Fruit fly (Drosophila melanogaster) whole organism, embryonic: ENCODE measurements around the gene Vm34Ca.

Experiments
- Adf1 ChIP-seq: fragments of 200-800 bp; sonication (Bioruptor generic); IDR thresholded peaks from 2 replicates; pipeline ENCODE4 v1.3.6; 2022; ENCODE audit warnings: missing biosample characterization, missing genetic modification characterization
- Antp ChIP-seq: fragments of 200-800 bp; sonication (Bioruptor generic); optimal IDR thresholded peaks from 3 replicates; lab custom pipeline; 2016; ENCODE audit warnings: missing biosample characterization, missing genetic modification characterization
- CG10274 ChIP-seq: fragments of 200-800 bp; sonication (Bioruptor generic); optimal IDR thresholded peaks from 3 replicates; lab custom pipeline; 2017; ENCODE audit warnings: missing biosample characterization, mild to moderate bottlenecking, missing genetic modification characterization
- CG10462 ChIP-seq: fragments of 200-800 bp; sonication (Bioruptor generic); optimal IDR thresholded peaks from 2 replicates; lab custom pipeline; 2016; ENCODE audit warnings: missing biosample characterization, missing genetic modification characterization
- CG11247 ChIP-seq: fragments of 200-800 bp; sonication (Bioruptor generic); IDR thresholded peaks from 2 replicates; pipeline ENCODE4 v1.3.6; 2022; ENCODE audit warnings: missing biosample characterization, missing genetic modification characterization
- CG11456 ChIP-seq: fragments of 200-800 bp; sonication (Bioruptor generic); IDR thresholded peaks from 3 replicates; pipeline ENCODE4 v1.3.6; 2022; ENCODE audit warnings: missing biosample characterization, missing genetic modification characterization
- CG12104 ChIP-seq: fragments of 200-800 bp; sonication (Bioruptor generic); optimal IDR thresholded peaks from 3 replicates; lab custom pipeline; 2016; ENCODE audit warnings: missing biosample characterization, missing genetic modification characterization
- CG12236 ChIP-seq: fragments of 200-800 bp; sonication (Bioruptor generic); optimal IDR thresholded peaks from 2 replicates; lab custom pipeline; 2016; ENCODE audit warnings: missing biosample characterization, missing genetic modification characterization
- CG14050 ChIP-seq: fragments of 200-800 bp; sonication (Bioruptor generic); IDR thresholded peaks from 3 replicates; pipeline ENCODE4 v1.3.6; 2022; ENCODE audit warnings: missing biosample characterization, missing genetic modification characterization
- CG16779 ChIP-seq: fragments of 200-800 bp; sonication (Bioruptor generic); IDR thresholded peaks from 2 replicates; pipeline ENCODE4 v1.3.6; 2022; ENCODE audit warnings: missing biosample characterization, missing genetic modification characterization
- CG17385 ChIP-seq: fragments of 200-800 bp; sonication (Bioruptor generic); optimal IDR thresholded peaks from 3 replicates; lab custom pipeline; 2018; ENCODE audit warnings: missing biosample characterization, mild to moderate bottlenecking, missing genetic modification characterization
- CG17568 ChIP-seq: fragments of 200-800 bp; sonication (Bioruptor generic); optimal IDR thresholded peaks from 2 replicates; lab custom pipeline; 2018; ENCODE audit warnings: missing biosample characterization, mild to moderate bottlenecking, missing genetic modification characterization, moderate library complexity
- CG18619 ChIP-seq: fragments of 200-800 bp; sonication (Bioruptor generic); optimal IDR thresholded peaks from 3 replicates; lab custom pipeline; 2017; ENCODE audit warnings: missing biosample characterization, mild to moderate bottlenecking, missing genetic modification characterization
- CG2199 ChIP-seq: fragments of 200-800 bp; sonication (Bioruptor generic); IDR thresholded peaks from 3 replicates; pipeline ENCODE4 v1.3.6; 2022; ENCODE audit warnings: missing biosample characterization, missing genetic modification characterization
- CG2875 ChIP-seq: fragments of 200-800 bp; sonication (Bioruptor generic); optimal IDR thresholded peaks from 2 replicates; lab custom pipeline; 2017; ENCODE audit warnings: missing biosample characterization, mild to moderate bottlenecking, missing genetic modification characterization, missing genetic modification reagents
- CG30020 ChIP-seq: fragments of 200-800 bp; optimal IDR thresholded peaks from 2 replicates; lab custom pipeline; 2019; ENCODE audit warnings: missing biosample characterization, mild to moderate bottlenecking, missing genetic modification characterization, moderate library complexity
- CG30431 ChIP-seq: fragments of 200-800 bp; sonication (Bioruptor generic); optimal IDR thresholded peaks from 2 replicates; lab custom pipeline; 2017; ENCODE audit warnings: missing biosample characterization, missing genetic modification characterization
- CG5245 ChIP-seq: fragments of 200-800 bp; sonication (Bioruptor generic); optimal IDR thresholded peaks from 3 replicates; lab custom pipeline; 2016; ENCODE audit warnings: missing biosample characterization, missing genetic modification characterization
- D ChIP-seq, 2 experiments: fragments of 200-800 bp in 1 of 2; fragments of >200 bp in 1 of 2; sonication (Bioruptor generic) in 1 of 2; optimal IDR thresholded peaks; 2 replicates in 1 of 2; 3 replicates in 1 of 2; lab custom pipeline; 2017; ENCODE audit warnings: mild to moderate bottlenecking in 1 of 2, missing biosample characterization in 1 of 2, missing genetic modification characterization in 1 of 2, missing genetic modification reagents in 1 of 2
- Ets65A ChIP-seq: fragments of 200-800 bp; sonication (Bioruptor generic); peaks from one replicate; lab custom pipeline; 2016; ENCODE audit warnings: missing biosample characterization, missing genetic modification characterization
- Fer1 ChIP-seq: fragments of 200-800 bp; sonication (Bioruptor generic); optimal IDR thresholded peaks from 2 replicates; lab custom pipeline; 2017; ENCODE audit warnings: missing biosample characterization, mild to moderate bottlenecking, missing genetic modification characterization
- Fer3 ChIP-seq: fragments of 200-800 bp; sonication (Bioruptor generic); optimal IDR thresholded peaks from 2 replicates; lab custom pipeline; 2018; ENCODE audit warnings: missing biosample characterization, mild to moderate bottlenecking, missing genetic modification characterization, moderate library complexity
- Hsf ChIP-seq: fragments of 200-800 bp; sonication (Bioruptor generic); optimal IDR thresholded peaks from 3 replicates; lab custom pipeline; 2016; ENCODE audit warnings: missing biosample characterization, missing genetic modification characterization
- MTF-1 ChIP-seq: fragments of 200-800 bp; sonication (Bioruptor generic); optimal IDR thresholded peaks from 2 replicates; lab custom pipeline; 2018; ENCODE audit warnings: missing biosample characterization, mild to moderate bottlenecking, missing genetic modification characterization, borderline replicate concordance
- Max ChIP-seq: fragments of 200-800 bp; sonication (Bioruptor generic); optimal IDR thresholded peaks from 2 replicates; lab custom pipeline; 2016; ENCODE audit warnings: missing biosample characterization, mild to moderate bottlenecking, missing genetic modification characterization
- Mrtf ChIP-seq: fragments of 200-800 bp; sonication (Bioruptor generic); IDR thresholded peaks from 3 replicates; pipeline ENCODE4 v1.3.6; 2022; ENCODE audit warnings: missing biosample characterization, missing genetic modification characterization
- NC2α ChIP-seq: fragments of 200-800 bp; sonication (Bioruptor generic); optimal IDR thresholded peaks from 2 replicates; lab custom pipeline; 2016; ENCODE audit warnings: missing biosample characterization, missing genetic modification characterization
- Pdp1 ChIP-seq, 2 experiments: fragments of 200-800 bp; sonication (Bioruptor generic); optimal IDR thresholded peaks; 3 replicates each; lab custom pipeline; 2016; ENCODE audit warnings: missing biosample characterization in 2 of 2, missing genetic modification characterization in 2 of 2, mild to moderate bottlenecking in 1 of 2, moderate library complexity in 1 of 2
- Sox102F ChIP-seq: fragments of 200-800 bp; sonication (Bioruptor generic); optimal IDR thresholded peaks from 2 replicates; lab custom pipeline; 2018; ENCODE audit warnings: missing biosample characterization, mild to moderate bottlenecking, missing genetic modification characterization, moderate library complexity
- Spps ChIP-seq: fragments of 200-800 bp; sonication (Bioruptor generic); optimal IDR thresholded peaks from 2 replicates; lab custom pipeline; 2018; ENCODE audit warnings: missing biosample characterization, mild to moderate bottlenecking, missing genetic modification characterization
- Xrp1 ChIP-seq: fragments of 200-800 bp; sonication (Bioruptor generic); IDR thresholded peaks from 2 replicates; pipeline ENCODE4 v1.3.6; 2022; ENCODE audit warnings: missing biosample characterization, missing genetic modification characterization
- ara ChIP-seq: fragments of 200-800 bp; sonication (Bioruptor generic); IDR thresholded peaks from 2 replicates; pipeline ENCODE4 v1.3.6; 2022; ENCODE audit warnings: missing biosample characterization, missing genetic modification characterization
- bab2 ChIP-seq: fragments of 200-800 bp; sonication (Bioruptor generic); optimal IDR thresholded peaks from 2 replicates; lab custom pipeline; 2016; ENCODE audit warnings: missing biosample characterization, missing genetic modification characterization
- bowl ChIP-seq: fragments of 200-800 bp; sonication (Bioruptor generic); IDR thresholded peaks from 2 replicates; pipeline ENCODE4 v1.3.6; 2022; ENCODE audit warnings: missing biosample characterization, missing genetic modification characterization
- caup ChIP-seq: fragments of 200-800 bp; sonication (Bioruptor generic); optimal IDR thresholded peaks from 3 replicates; lab custom pipeline; 2017; ENCODE audit warnings: missing biosample characterization, mild to moderate bottlenecking, missing genetic modification characterization, moderate library complexity; ENCODE audit not compliant: severe bottlenecking
- corto ChIP-seq: fragments of 200-800 bp; sonication (Bioruptor generic); optimal IDR thresholded peaks from 2 replicates; lab custom pipeline; 2016; ENCODE audit warnings: missing biosample characterization, mild to moderate bottlenecking, missing genetic modification characterization, moderate library complexity
- dimm ChIP-seq: fragments of 200-800 bp; sonication (Bioruptor generic); IDR thresholded peaks from 2 replicates; pipeline ENCODE4 v1.3.6; 2022; ENCODE audit warnings: missing biosample characterization, missing genetic modification characterization
- disco-r ChIP-seq: fragments of 200-800 bp; sonication (Bioruptor generic); optimal IDR thresholded peaks from 2 replicates; lab custom pipeline; 2016; ENCODE audit warnings: missing biosample characterization, missing genetic modification characterization
- dm ChIP-seq: fragments of 200-800 bp; sonication (Bioruptor generic); optimal IDR thresholded peaks from 3 replicates; lab custom pipeline; 2016; ENCODE audit warnings: missing biosample characterization, missing genetic modification characterization
- fru ChIP-seq: fragments of >200 bp; optimal IDR thresholded peaks from 2 replicates; lab custom pipeline; 2017
- lab ChIP-seq: fragments of 200-800 bp; sonication (Bioruptor generic); optimal IDR thresholded peaks from 3 replicates; lab custom pipeline; 2017; ENCODE audit warnings: missing biosample characterization, missing genetic modification characterization, mild to moderate bottlenecking, moderate library complexity, missing genetic modification reagents
- lov ChIP-seq, 2 experiments: fragments of 200-800 bp in 1 of 2; fragments of >200 bp in 1 of 2; sonication (Bioruptor generic) in 1 of 2; IDR thresholded peaks in 1 of 2; optimal IDR thresholded peaks in 1 of 2; 2 replicates in 1 of 2; 3 replicates in 1 of 2; pipeline versions ENCODE4 v1.3.6 to Lab custom; 2017 to 2022; ENCODE audit warnings: missing biosample characterization in 1 of 2, missing genetic modification characterization in 1 of 2
- nau ChIP-seq: fragments of 200-800 bp; sonication (Bioruptor generic); optimal IDR thresholded peaks from 3 replicates; lab custom pipeline; 2017; ENCODE audit warnings: missing biosample characterization, mild to moderate bottlenecking, missing genetic modification characterization, missing genetic modification reagents
- nmo ChIP-seq: fragments of 200-800 bp; sonication (Bioruptor generic); optimal IDR thresholded peaks from 2 replicates; lab custom pipeline; 2018; ENCODE audit warnings: missing biosample characterization, mild to moderate bottlenecking, missing genetic modification characterization, moderate library complexity
- org-1 ChIP-seq: fragments of 200-800 bp; sonication (Bioruptor generic); optimal IDR thresholded peaks from 2 replicates; lab custom pipeline; 2017; ENCODE audit warnings: missing biosample characterization, missing genetic modification characterization
- slp2 ChIP-seq: fragments of 200-800 bp; sonication (Bioruptor generic); optimal IDR thresholded peaks from 2 replicates; lab custom pipeline; 2016; ENCODE audit warnings: missing biosample characterization, missing genetic modification characterization
- so ChIP-seq: fragments of 200-800 bp; sonication (Bioruptor generic); IDR thresholded peaks from 3 replicates; pipeline ENCODE4 v1.3.6; 2022; ENCODE audit warnings: missing biosample characterization, missing genetic modification characterization
- ssp ChIP-seq: fragments of 200-800 bp; sonication (Bioruptor generic); IDR thresholded peaks from 2 replicates; pipeline ENCODE4 v1.3.6; 2022; ENCODE audit warnings: missing biosample characterization, missing genetic modification characterization
- tgo ChIP-seq: fragments of 200-800 bp; sonication (Bioruptor generic); IDR thresholded peaks from 3 replicates; pipeline ENCODE4 v1.3.6; 2022; ENCODE audit warnings: missing biosample characterization, missing genetic modification characterization
- tio ChIP-seq: fragments of 200-800 bp; sonication (Bioruptor generic); optimal IDR thresholded peaks from 2 replicates; lab custom pipeline; 2017; ENCODE audit warnings: missing biosample characterization, missing genetic modification characterization, inconsistent platforms

Gene Vm34Ca

DNA sequence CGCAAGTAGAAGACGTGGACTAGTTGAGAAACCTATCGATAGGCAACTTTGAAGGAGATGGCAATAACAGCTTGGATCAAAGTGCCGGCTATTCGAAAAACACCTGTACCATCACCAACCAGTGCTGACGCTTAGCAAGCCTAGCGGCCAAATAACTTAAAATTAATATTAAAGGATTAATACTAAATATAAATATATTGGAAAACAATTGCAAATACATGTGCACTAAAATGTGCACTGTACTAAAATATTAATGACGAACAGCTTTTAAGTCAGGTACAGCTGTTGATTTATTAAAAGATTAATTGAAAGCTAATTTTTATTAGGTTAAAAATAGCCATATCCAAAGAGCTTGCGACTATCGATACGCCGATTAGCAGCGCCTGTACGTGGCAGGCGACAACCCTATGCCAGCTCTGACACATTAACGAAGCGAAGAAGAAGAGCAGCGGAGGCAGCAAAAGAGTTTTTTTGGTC lies 32.9 kb downstream of the Vm34Ca start, which contains the start of the genes CG9302 and beta'COP (continued):
- no peak for TF ChIP-seq fru (lab: Kevin White, UChicago)
- peak; percentile 37 for TF ChIP-seq dm
- peak; percentile 31 for TF ChIP-seq CG5245 (GFP tag; lab: Kevin White, UChicago)
- no peak for TF ChIP-seq dimm
- TF ChIP-seq CG10274 = no peak
- no peak for TF ChIP-seq bowl
- peak; percentile 48; the same call in 1 of the 2 replicates for TF ChIP-seq Adf1
- TF ChIP-seq CG10462 (GFP tag; lab: Kevin White, UChicago) = peak; percentile 31
- no peak for TF ChIP-seq tio (GFP tag; lab: Kevin White, UChicago)
- TF ChIP-seq CG30431 (GFP tag; lab: Kevin White, UChicago) = peak; percentile 20
- TF ChIP-seq CG17568 (GFP tag; lab: Kevin White, UChicago) = no peak
- TF ChIP-seq CG30020 (tag; lab: Kevin White, UChicago) = peak; percentile 69
- peak; percentile 48 for TF ChIP-seq caup (GFP tag; lab: Kevin White, UChicago)
- TF ChIP-seq CG12236 (GFP tag; lab: Kevin White, UChicago) = no peak
- no peak for TF ChIP-seq nau (GFP tag; lab: Kevin White, UChicago)
- TF ChIP-seq so (GFP tag; lab: Robert Waterston, UW) = no peak
- TF ChIP-seq MTF-1 (GFP tag; lab: Kevin White, UChicago) = no peak
- TF ChIP-seq disco-r (GFP tag; lab: Kevin White, UChicago) = no peak
- TF ChIP-seq Fer3 (tag; lab: Kevin White, UChicago) = peak; percentile 64
- peak; percentile 54; the same call in 1 of the 2 replicates for TF ChIP-seq ssp
- no peak for TF ChIP-seq D (optimal IDR thresholded peaks at IDR 0.05; lab: Kevin White, UChicago)
- TF ChIP-seq D (GFP tag; optimal IDR thresholded peaks at IDR 0.05; lab: Kevin White, UChicago) = peak; percentile 32
- no peak for TF ChIP-seq CG16779 (GFP tag; lab: Robert Waterston, UW)
- TF ChIP-seq tgo = peak; percentile 54; the same call in 1 of the 3 replicates
- no peak for TF ChIP-seq lov (optimal IDR thresholded peaks at IDR 0.05; lab: Kevin White, UChicago)
- TF ChIP-seq lov (GFP tag; IDR thresholded peaks at IDR 0.05; lab: Robert Waterston, UW) = no peak
- no peak for TF ChIP-seq ara
- TF ChIP-seq org-1 (GFP tag; lab: Kevin White, UChicago) = no peak
- peak; percentile 48 for TF ChIP-seq bab2 (GFP tag; lab: Kevin White, UChicago)
- peak; percentile 68 for TF ChIP-seq CG18619 (GFP tag; lab: Kevin White, UChicago)
- TF ChIP-seq CG2199 (GFP tag; lab: Robert Waterston, UW) = 0 out of 3 replicates have a peak, but pooled peaks have one; percentile 25
- peak; percentile 15 to 57 for TF ChIP-seq Pdp1 (GFP tag; optimal IDR thresholded peaks at IDR 0.05; lab: Kevin White, UChicago)
- peak; percentile 12 for TF ChIP-seq Spps (tag; lab: Kevin White, UChicago)
- TF ChIP-seq CG11456 (GFP tag; lab: Robert Waterston, UW) = peak; percentile 68; the same call in 1 of the 3 replicates
- TF ChIP-seq NC2α (GFP tag; lab: Kevin White, UChicago) = no peak
- TF ChIP-seq Fer1 = peak; percentile 60
- no peak for TF ChIP-seq corto
- peak; percentile 39 for TF ChIP-seq CG11247 (GFP tag; lab: Robert Waterston, UW)
- TF ChIP-seq Max (GFP tag; lab: Kevin White, UChicago) = peak; percentile 64
- TF ChIP-seq slp2 = peak; percentile 21
- TF ChIP-seq CG12104 (GFP tag; lab: Kevin White, UChicago) = peak; percentile 64
- TF ChIP-seq nmo (GFP tag; lab: Kevin White, UChicago) = peak; percentile 91
- TF ChIP-seq Mrtf (GFP tag; lab: Robert Waterston, UW) = no peak
- TF ChIP-seq Xrp1 (GFP tag; lab: Robert Waterston, UW) = peak; percentile 52
- TF ChIP-seq Hsf (GFP tag; lab: Kevin White, UChicago) = peak; percentile 61
- no peak for TF ChIP-seq Sox102F (GFP tag; lab: Kevin White, UChicago)
- TF ChIP-seq lab (GFP tag; lab: Kevin White, UChicago) = no peak
- no peak for TF ChIP-seq CG14050 (GFP tag; lab: Robert Waterston, UW)
- TF ChIP-seq Antp (GFP tag; lab: Kevin White, UChicago) = peak; percentile 34
- peak; percentile 95 for TF ChIP-seq CG17385 (GFP tag; lab: Kevin White, UChicago)
- peak; percentile 93 for TF ChIP-seq Ets65A (GFP tag; lab: Kevin White, UChicago)
- TF ChIP-seq CG2875 (GFP tag; lab: Kevin White, UChicago) = no peak
